Worm (Caenorhabditis elegans) whole organism, L1 larva: Measurements from ENCODE around the gene srxa-15.

Source experiments
- F16B12.6 ChIP-seq: fragments of 150-350 bp; optimal IDR thresholded peaks from 2 replicates; lab custom pipeline; 2014; ENCODE audit warnings: missing biosample characterization, missing genetic modification characterization
- alr-1 ChIP-seq: fragments of 200-800 bp; sonication (Bioruptor generic); optimal IDR thresholded peaks from 2 replicates; lab custom pipeline; 2018; ENCODE audit warnings: borderline replicate concordance, mild to moderate bottlenecking, missing genetic modification characterization, missing compliant biosample characterization
- blmp-1 ChIP-seq: fragments of 150-350 bp; optimal IDR thresholded peaks from 2 replicates; lab custom pipeline; 2014; ENCODE audit warnings: missing biosample characterization, missing genetic modification characterization
- ceh-8 ChIP-seq: fragments of 200-800 bp; sonication (Bioruptor generic); optimal IDR thresholded peaks from 2 replicates; lab custom pipeline; 2018; ENCODE audit warnings: mild to moderate bottlenecking, missing genetic modification characterization, moderate library complexity, missing compliant biosample characterization
- ceh-82 ChIP-seq, 3 experiments: fragments of 150-350 bp in 1 of 3; sonication (generic microtip) in 2 of 3; optimal IDR thresholded peaks; 2 replicates each; lab custom pipeline; 2014 to 2017; ENCODE audit warnings: missing biosample characterization in 3 of 3, missing genetic modification characterization in 3 of 3
- ceh-90 ChIP-seq: sonication (generic microtip); optimal IDR thresholded peaks from 2 replicates; lab custom pipeline; 2016; ENCODE audit warnings: missing genetic modification characterization, missing compliant biosample characterization
- dpl-1 ChIP-seq, 3 experiments: fragments of 150-350 bp in 2 of 3; sonication (generic microtip) in 1 of 3; optimal IDR thresholded peaks; 2 replicates each; lab custom pipeline; 2014 to 2017; ENCODE audit warnings: missing biosample characterization in 3 of 3, missing genetic modification characterization in 3 of 3, missing genetic modification reagents in 3 of 3
- dsc-1 ChIP-seq: sonication (generic microtip); optimal IDR thresholded peaks from 2 replicates; lab custom pipeline; 2016; ENCODE audit warnings: mild to moderate bottlenecking, missing genetic modification characterization, missing compliant biosample characterization
- efl-1 ChIP-seq, 4 experiments: fragments of 150-350 bp; optimal IDR thresholded peaks in 3 of 4; peaks in 1 of 4; 1 replicate in 1 of 4; 2 replicates in 3 of 4; lab custom pipeline; 2014; ENCODE audit warnings: missing biosample characterization in 2 of 4, missing genetic modification characterization in 2 of 4, missing genetic modification reagents in 2 of 4
- elt-3 ChIP-seq, 6 experiments: fragments of 150-350 bp in 1 of 6; sonication (generic microtip); optimal IDR thresholded peaks; 2 replicates each; lab custom pipeline; 2017 to 2018; ENCODE audit warnings: missing biosample characterization in 6 of 6, missing genetic modification characterization in 6 of 6, inconsistent platforms in 1 of 6
- ets-5 ChIP-seq: fragments of 200-800 bp; sonication (Bioruptor generic); IDR thresholded peaks from 2 replicates; pipeline ENCODE4 v1.3.6; 2022; ENCODE audit warnings: missing genetic modification characterization, missing compliant biosample characterization
- fkh-10 ChIP-seq: sonication (generic microtip); optimal IDR thresholded peaks from 2 replicates; lab custom pipeline; 2017; ENCODE audit warnings: missing biosample characterization, missing genetic modification reagents, missing genetic modification characterization
- fkh-8 ChIP-seq: sonication (generic microtip); optimal IDR thresholded peaks from 2 replicates; lab custom pipeline; 2016; ENCODE audit warnings: mild to moderate bottlenecking, missing genetic modification characterization, missing compliant biosample characterization
- grh-1 ChIP-seq: fragments of 200-800 bp; sonication (Bioruptor generic); IDR thresholded peaks from 2 replicates; pipeline ENCODE4 v1.3.6; 2022; ENCODE audit warnings: missing genetic modification reagents, missing genetic modification characterization, missing compliant biosample characterization
- hlh-17 ChIP-seq: fragments of 200-800 bp; sonication (Bioruptor generic); optimal IDR thresholded peaks from 2 replicates; lab custom pipeline; 2018; ENCODE audit warnings: missing genetic modification characterization, mild to moderate bottlenecking, missing compliant biosample characterization, moderate library complexity, borderline replicate concordance
- hlh-4 ChIP-seq: sonication (generic microtip); optimal IDR thresholded peaks from 2 replicates; lab custom pipeline; 2016; ENCODE audit warnings: mild to moderate bottlenecking, missing genetic modification characterization, missing compliant biosample characterization
- isw-1 ChIP-seq: fragments of 200-800 bp; sonication (Bioruptor generic); IDR thresholded peaks from 2 replicates; pipeline ENCODE4 v1.3.6; 2022; ENCODE audit warnings: missing genetic modification characterization, missing compliant biosample characterization
- jun-1 ChIP-seq: fragments of 150-350 bp; optimal IDR thresholded peaks from 2 replicates; lab custom pipeline; 2014; ENCODE audit warnings: missing biosample characterization, missing genetic modification reagents, missing genetic modification characterization
- lin-13 ChIP-seq: fragments of 150-350 bp; optimal IDR thresholded peaks from 2 replicates; lab custom pipeline; 2014; ENCODE audit warnings: missing biosample characterization, missing genetic modification reagents, missing genetic modification characterization
- lin-15B ChIP-seq: fragments of 150-350 bp; sonication (generic microtip); optimal IDR thresholded peaks from 3 replicates; lab custom pipeline; 2014; ENCODE audit warnings: missing biosample characterization, missing genetic modification characterization
- lir-3 ChIP-seq: sonication (generic microtip); optimal IDR thresholded peaks from 2 replicates; lab custom pipeline; 2016; ENCODE audit warnings: mild to moderate bottlenecking, missing genetic modification characterization, moderate library complexity, missing compliant biosample characterization; ENCODE audit not compliant: poor library complexity
- lsy-2 ChIP-seq, 2 experiments: fragments of 150-350 bp; optimal IDR thresholded peaks; 2 replicates each; lab custom pipeline; 2014; ENCODE audit warnings: missing biosample characterization in 2 of 2, missing genetic modification characterization in 2 of 2
- mab-9 ChIP-seq: fragments of 200-800 bp; sonication (Bioruptor generic); IDR thresholded peaks from 2 replicates; pipeline ENCODE4 v1.3.6; 2022; ENCODE audit warnings: missing genetic modification reagents, missing genetic modification characterization, missing compliant biosample characterization
- mep-1 ChIP-seq: fragments of 150-350 bp; optimal IDR thresholded peaks from 2 replicates; lab custom pipeline; 2014; ENCODE audit warnings: missing biosample characterization, missing genetic modification characterization
- nhr-11 ChIP-seq: fragments of 150-350 bp; optimal IDR thresholded peaks from 2 replicates; lab custom pipeline; 2014; ENCODE audit warnings: missing biosample characterization, missing genetic modification characterization
- nhr-237 ChIP-seq: fragments of 150-350 bp; optimal IDR thresholded peaks from 2 replicates; lab custom pipeline; 2014; ENCODE audit warnings: missing biosample characterization, missing genetic modification characterization
- nhr-28 ChIP-seq: fragments of 150-350 bp; optimal IDR thresholded peaks from 2 replicates; lab custom pipeline; 2014; ENCODE audit warnings: missing biosample characterization, missing genetic modification characterization
- nhr-71 ChIP-seq: sonication (generic microtip); optimal IDR thresholded peaks from 2 replicates; lab custom pipeline; 2016; ENCODE audit warnings: mild to moderate bottlenecking, missing genetic modification characterization, moderate library complexity, missing compliant biosample characterization
- nhr-76 ChIP-seq: sonication (generic microtip); optimal IDR thresholded peaks from 2 replicates; lab custom pipeline; 2017; ENCODE audit warnings: missing biosample characterization, missing genetic modification characterization
- nhr-84 ChIP-seq: sonication (generic microtip); optimal IDR thresholded peaks from 2 replicates; lab custom pipeline; 2017; ENCODE audit warnings: missing biosample characterization, missing genetic modification characterization
- nhr-90 ChIP-seq: sonication (generic microtip); optimal IDR thresholded peaks from 2 replicates; lab custom pipeline; 2016; ENCODE audit warnings: mild to moderate bottlenecking, missing genetic modification characterization, missing compliant biosample characterization; ENCODE audit not compliant: poor library complexity
- pax-3 ChIP-seq: fragments of 200-800 bp; sonication (Bioruptor generic); optimal IDR thresholded peaks from 2 replicates; lab custom pipeline; 2018; ENCODE audit warnings: mild to moderate bottlenecking, missing genetic modification characterization, moderate library complexity, missing compliant biosample characterization
- skn-1 ChIP-seq: fragments of 150-350 bp; optimal IDR thresholded peaks from 2 replicates; lab custom pipeline; 2014; ENCODE audit warnings: missing biosample characterization, missing genetic modification characterization
- snpc-4 ChIP-seq: fragments of 150-350 bp; optimal IDR thresholded peaks from 2 replicates; lab custom pipeline; 2014; ENCODE audit warnings: missing biosample characterization, missing genetic modification characterization
- snu-23 ChIP-seq: sonication (generic microtip); optimal IDR thresholded peaks from 2 replicates; lab custom pipeline; 2016; ENCODE audit warnings: missing genetic modification characterization, missing compliant biosample characterization
- tbx-2 ChIP-seq: sonication (generic microtip); optimal IDR thresholded peaks from 2 replicates; lab custom pipeline; 2016; ENCODE audit warnings: missing genetic modification characterization, missing compliant biosample characterization
- unc-130 ChIP-seq: fragments of 150-350 bp; optimal IDR thresholded peaks from 2 replicates; lab custom pipeline; 2017; ENCODE audit warnings: missing biosample characterization, missing genetic modification characterization, inconsistent platforms
- unc-86 ChIP-seq: sonication (generic microtip); optimal IDR thresholded peaks from 2 replicates; lab custom pipeline; 2016; ENCODE audit warnings: missing genetic modification characterization, missing compliant biosample characterization
- unc-98 ChIP-seq: fragments of 200-800 bp; sonication (Bioruptor generic); IDR thresholded peaks from 2 replicates; pipeline ENCODE4 v1.3.6; 2022; ENCODE audit warnings: missing genetic modification characterization, missing compliant biosample characterization
- vab-15 ChIP-seq: sonication (generic microtip); optimal IDR thresholded peaks from 2 replicates; lab custom pipeline; 2017; ENCODE audit warnings: missing genotype, mild to moderate bottlenecking, missing genetic modification characterization, missing compliant biosample characterization
- xbp-1 ChIP-seq: sonication (generic microtip); optimal IDR thresholded peaks from 2 replicates; lab custom pipeline; 2016; ENCODE audit warnings: missing genetic modification characterization, missing compliant biosample characterization
- ztf-4 ChIP-seq: fragments of 150-350 bp; optimal IDR thresholded peaks from 2 replicates; lab custom pipeline; 2014; ENCODE audit warnings: missing biosample characterization, missing genetic modification characterization

The srxa-15 gene

ce11 chrV:20626043-20626761 lies 15.8 kb upstream of the srxa-15 start, which contains the start of the genes F46B3.9 and srz-18:
F46B3.9 (minus strand) TSS chrV:20626143.
srz-18 (plus strand) TSS chrV:20626711.
- TF ChIP-seq hlh-17 (GFP tag; lab: Kevin White, UChicago), result no peak
- TF ChIP-seq hlh-4 (tag; lab: Kevin White, UChicago), result no peak
- TF ChIP-seq nhr-237 (tag; lab: Kevin White, UChicago), result no peak
- no peak for TF ChIP-seq unc-130 (tag; lab: Kevin White, UChicago)
- TF ChIP-seq ceh-82 (tag; optimal IDR thresholded peaks at IDR 0.05; lab: Kevin White, UChicago), result no peak
- TF ChIP-seq snpc-4, result no peak
- no peak for TF ChIP-seq nhr-90 (tag; lab: Kevin White, UChicago)
- TF ChIP-seq pax-3, result no peak
- TF ChIP-seq fkh-10, result no peak
- no peak for TF ChIP-seq snu-23
- TF ChIP-seq ets-5, result no peak
- no peak for TF ChIP-seq nhr-11
- TF ChIP-seq dpl-1 (GFP tag; optimal IDR thresholded peaks at IDR 0.05; lab: Kevin White, UChicago), result no peak

ce11 chrV:20631255-20631654 lies 10.7 kb upstream of the srxa-15 start, which contains the start of gene F46B3.14:
F46B3.14 (minus strand) TSS chrV:20631355.
- TF ChIP-seq nhr-90 (tag; lab: Kevin White, UChicago) (no peak), isw-1 (no peak), tbx-2 (tag; lab: Kevin White, UChicago) (no peak), mep-1 (tag; lab: Kevin White, UChicago) (no peak), nhr-11 (no peak), ceh-8 (GFP tag; lab: Kevin White, UChicago) (no peak), blmp-1 (tag; lab: Kevin White, UChicago) (no peak), ceh-90 (no peak), nhr-71 (tag; lab: Kevin White, UChicago) (no peak), nhr-237 (tag; lab: Kevin White, UChicago) (no peak), efl-1 (optimal IDR thresholded peaks at IDR 0.05; lab: Kevin White, UChicago) (no peak), efl-1 (GFP tag; optimal IDR thresholded peaks at IDR 0.05 in 1 of 2; lab: Kevin White, UChicago) (no peak), fkh-10 (no peak), nhr-84 (tag; lab: Kevin White, UChicago) (no peak), jun-1 (no peak), hlh-17 (GFP tag; lab: Kevin White, UChicago) (no peak), unc-98 (no peak)

- TF ChIP-seq elt-3 (tag; optimal IDR thresholded peaks at IDR 0.05; lab: Kevin White, UChicago) (no peak), nhr-28 (tag; lab: Kevin White, UChicago) (no peak), F16B12.6 (no peak), nhr-71 (tag; lab: Kevin White, UChicago) (no peak), ztf-4 (tag; lab: Kevin White, UChicago) (no peak), vab-15 (tag; lab: Kevin White, UChicago) (no peak), dsc-1 (tag; lab: Kevin White, UChicago) (no peak), lin-13 (GFP tag; lab: Kevin White, UChicago) (no peak), hlh-17 (GFP tag; lab: Kevin White, UChicago) (no peak), nhr-76 (tag; lab: Kevin White, UChicago) (no peak), isw-1 (no peak), unc-86 (tag; lab: Kevin White, UChicago) (no peak), fkh-8 (tag; lab: Kevin White, UChicago) (no peak), nhr-237 (tag; lab: Kevin White, UChicago) (no peak), lin-15B (no peak)
Observed at ce11 chrV:20633619-20634018, 8.4 kb upstream of the srxa-15 start, which contains the start of gene F46B3.15. F46B3.15 (minus strand) TSS chrV:20633719.

- TF ChIP-seq snu-23 (no peak), mab-9 (GFP tag; lab: Robert Waterston, UW) (no peak), lsy-2 (tag; optimal IDR thresholded peaks at IDR 0.05; lab: Kevin White, UChicago) (no peak), alr-1 (tag; lab: Kevin White, UChicago) (no peak), skn-1 (no peak), lir-3 (tag; lab: Kevin White, UChicago) (no peak), xbp-1 (tag; lab: Kevin White, UChicago) (no peak), ets-5 (no peak), grh-1 (GFP tag; lab: Robert Waterston, UW) (no peak), snpc-4 (no peak), efl-1 (optimal IDR thresholded peaks at IDR 0.05; lab: Kevin White, UChicago) (no peak), efl-1 (GFP tag; optimal IDR thresholded peaks at IDR 0.05 in 1 of 2; lab: Kevin White, UChicago) (no peak)
- TF ChIP-seq, all 84 proteins: peak for 0
Observed at ce11 chrV:20634330-20634729, 7.7 kb upstream of the srxa-15 start, which contains the start of gene F46B3.16. F46B3.16 (plus strand) TSS chrV:20634630.
